Worm (Caenorhabditis elegans) whole organism, L2 larva: ENCODE data around the gene dot-1.5.

Source experiments
- ama-1 ChIP-seq: fragments of 150-350 bp; optimal IDR thresholded peaks from 2 replicates; lab custom pipeline; 2018; ENCODE audit warnings: inconsistent platforms
- ceh-16 ChIP-seq: fragments of 150-350 bp; optimal IDR thresholded peaks from 2 replicates; lab custom pipeline; 2014; ENCODE audit warnings: missing biosample characterization, missing genetic modification characterization
- ceh-82 ChIP-seq: fragments of 150-350 bp; optimal IDR thresholded peaks from 2 replicates; lab custom pipeline; 2014; ENCODE audit warnings: missing biosample characterization, missing genetic modification characterization
- elt-1 ChIP-seq: fragments of 150-350 bp; optimal IDR thresholded peaks from 2 replicates; lab custom pipeline; 2014; ENCODE audit warnings: missing biosample characterization, missing genetic modification characterization
- lin-11 ChIP-seq: fragments of 150-350 bp; sonication (generic microtip); optimal IDR thresholded peaks from 2 replicates; lab custom pipeline; 2014; ENCODE audit warnings: missing biosample characterization, missing genetic modification characterization, inconsistent platforms, mixed read lengths
- lin-39 ChIP-seq: fragments of 150-350 bp; optimal IDR thresholded peaks from 2 replicates; lab custom pipeline; 2014; ENCODE audit warnings: missing biosample characterization, missing genetic modification reagents, missing genetic modification characterization
- skn-1 ChIP-seq: sonication (generic microtip); optimal IDR thresholded peaks from 2 replicates; lab custom pipeline; 2017; ENCODE audit warnings: missing biosample characterization, missing genetic modification characterization
- zag-1 ChIP-seq: fragments of 150-350 bp; optimal IDR thresholded peaks from 2 replicates; lab custom pipeline; 2014; ENCODE audit warnings: missing biosample characterization, missing genetic modification characterization
- ztf-1 ChIP-seq: fragments of 200-800 bp; sonication (Bioruptor generic); conservative IDR thresholded peaks from 2 replicates; pipeline ENCODE4 v1.3.6; 2022; ENCODE audit warnings: missing genetic modification characterization, missing compliant biosample characterization

DNA sequence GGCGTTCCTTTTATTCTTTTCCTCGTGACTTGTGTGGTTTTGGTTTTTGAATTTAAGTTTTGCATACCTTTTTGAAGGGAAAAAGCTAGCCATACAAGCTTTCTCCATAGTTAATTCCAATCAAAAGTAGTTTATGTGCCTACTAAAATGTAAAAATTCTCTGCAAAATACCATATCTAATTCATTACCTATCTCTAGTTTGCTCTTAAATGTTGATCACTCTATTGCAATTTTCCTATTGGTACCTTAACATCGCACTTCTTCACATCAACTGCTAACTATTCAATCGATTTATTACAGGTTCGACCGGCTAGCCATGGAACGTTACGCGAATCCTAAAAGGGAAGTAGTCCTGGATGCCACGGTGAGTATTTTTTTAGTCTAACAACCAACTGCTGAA, 45.0 kb downstream of the dot-1.5 start, which contains the start of gene F52D2.7:
- TF ChIP-seq elt-1 (tag; lab: Kevin White, UChicago) (no peak), ztf-1 (GFP tag; lab: Robert Waterston, UW) (no peak), ama-1 (lab: Kevin White, UChicago) (no peak), skn-1 (tag; lab: Kevin White, UChicago) (no peak), ceh-16 (no peak), lin-11 (tag; lab: Kevin White, UChicago) (no peak), zag-1 (no peak), lin-39 (no peak), ceh-82 (no peak)
